Worm (Caenorhabditis elegans): Measurements from ENCODE around the gene B0303.11.
A peak's percentile ranks its signal among the peaks of the same experiment; 100 is the strongest.

The B0303.11 gene

DNA sequence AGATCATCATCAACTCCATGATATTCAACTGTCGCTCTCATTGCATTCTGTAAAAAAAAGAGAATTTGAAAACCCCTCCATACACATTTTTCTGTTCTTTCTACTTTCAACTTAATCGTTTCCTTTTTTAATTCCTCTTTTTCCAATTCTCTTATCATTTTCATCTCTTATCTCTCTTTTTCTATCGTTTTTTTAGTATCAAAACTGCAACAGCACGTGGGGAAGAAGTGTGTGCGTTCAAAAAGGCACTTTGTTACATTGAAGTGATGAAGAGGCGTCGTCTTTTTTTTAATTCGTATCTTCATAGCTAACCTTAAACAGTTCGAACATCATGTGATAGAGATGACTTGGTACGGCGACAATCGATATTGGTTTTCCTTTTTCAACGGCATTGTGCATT, 28.9 kb upstream of the B0303.11 start:
- TF ChIP-seq R02D3.7 (tag; optimal IDR thresholded peaks at IDR 0.05) = no peak
- no peak for TF ChIP-seq ceh-44 (GFP tag; IDR thresholded peaks at IDR 0.05)
- TF ChIP-seq set-16 (GFP tag; IDR thresholded peaks at IDR 0.05) = no peak
- peak; percentile 75 for TF ChIP-seq gei-8 (GFP tag; optimal IDR thresholded peaks at IDR 0.05)
- TF ChIP-seq dpl-1 (GFP tag; optimal IDR thresholded peaks at IDR 0.05) = peak; percentile 50
- peak; percentile 43 for TF ChIP-seq nhr-10 (tag; optimal IDR thresholded peaks at IDR 0.05)
- peak; percentile 90 for TF ChIP-seq hlh-30 (tag; optimal IDR thresholded peaks at IDR 0.05; ENCODE audit: insufficient read depth)
- TF ChIP-seq Y105C5A.15 (GFP tag; IDR thresholded peaks at IDR 0.05) = no peak
- TF ChIP-seq ctbp-1 (GFP tag; IDR thresholded peaks at IDR 0.05) = no peak
- TF ChIP-seq nhr-77 (tag; optimal IDR thresholded peaks at IDR 0.05) = peak; percentile 93
- no peak for TF ChIP-seq skn-1 (tag; optimal IDR thresholded peaks at IDR 0.05)
- TF ChIP-seq nhr-102 (tag; optimal IDR thresholded peaks at IDR 0.05) = peak; percentile 35
- no peak for TF ChIP-seq zag-1 (tag; optimal IDR thresholded peaks at IDR 0.05)
- TF ChIP-seq mxl-3 (GFP tag; optimal IDR thresholded peaks at IDR 0.05) = peak; percentile 97
- TF ChIP-seq tra-1 (GFP tag; IDR thresholded peaks at IDR 0.05) = peak; percentile 82
- TF ChIP-seq D1046.2 (GFP tag; IDR thresholded peaks at IDR 0.05) = no peak
- no peak for TF ChIP-seq rbr-2 (tag; optimal IDR thresholded peaks at IDR 0.05)
- peak; percentile 29; the same call in 1 of the 2 replicates for TF ChIP-seq ceh-20 (GFP tag; IDR thresholded peaks at IDR 0.05)
- peak; percentile 90 for TF ChIP-seq cey-2 (tag; optimal IDR thresholded peaks at IDR 0.05; ENCODE audit: borderline replicate concordance, insufficient read depth)
- no peak for TF ChIP-seq madf-5 (GFP tag; IDR thresholded peaks at IDR 0.05)
- TF ChIP-seq nhr-237 (tag; optimal IDR thresholded peaks at IDR 0.05) = no peak
- no peak for TF ChIP-seq F44E2.7 (GFP tag; IDR thresholded peaks at IDR 0.05)
- TF ChIP-seq mdt-29 (GFP tag; IDR thresholded peaks at IDR 0.05) = no peak
- TF ChIP-seq F49E8.2 (tag; optimal IDR thresholded peaks at IDR 0.05; ENCODE audit: borderline replicate concordance) = no peak
- peak; percentile 77 for TF ChIP-seq lin-1 (GFP tag; IDR thresholded peaks at IDR 0.05)
- peak; percentile 93 for TF ChIP-seq pqm-1 (tag; optimal IDR thresholded peaks at IDR 0.05)
- TF ChIP-seq nhr-48 (tag; optimal IDR thresholded peaks at IDR 0.05) = peak; percentile 94
- TF ChIP-seq php-3 (GFP tag; IDR thresholded peaks at IDR 0.05) = peak; percentile 83
- peak; percentile 31 for TF ChIP-seq nhr-6 (tag; optimal IDR thresholded peaks at IDR 0.05)
- peak; percentile 62 for TF ChIP-seq T20F7.1 (GFP tag; optimal IDR thresholded peaks at IDR 0.05)
- peak; percentile 32 for TF ChIP-seq ama-1 (optimal IDR thresholded peaks at IDR 0.05)
- no peak for TF ChIP-seq lin-29 (GFP tag; IDR thresholded peaks at IDR 0.05)
- no peak for TF ChIP-seq snpc-1.2 (GFP tag; IDR thresholded peaks at IDR 0.05)
- no peak for TF ChIP-seq ztf-11 (tag; optimal IDR thresholded peaks at IDR 0.05)
- no peak for TF ChIP-seq daf-16 (GFP tag; optimal IDR thresholded peaks at IDR 0.05)
- peak; percentile 31 for TF ChIP-seq daf-16 (tag; optimal IDR thresholded peaks at IDR 0.05)
- TF ChIP-seq mes-2 (tag; optimal IDR thresholded peaks at IDR 0.05; ENCODE audit: poor library complexity, severe bottlenecking) = peak; percentile 44
- peak; percentile 72 for TF ChIP-seq mep-1 (tag; optimal IDR thresholded peaks at IDR 0.05)
- TF ChIP-seq lin-13 (GFP tag; optimal IDR thresholded peaks at IDR 0.05) = peak; percentile 20
- no peak for TF ChIP-seq zip-11 (GFP tag; IDR thresholded peaks at IDR 0.05)
- peak; percentile 96 for TF ChIP-seq dmd-6 (GFP tag; IDR thresholded peaks at IDR 0.05)
- peak in 1 of 2 experiments; percentile 72 for TF ChIP-seq lsy-2 (tag; optimal IDR thresholded peaks at IDR 0.05)
- no peak for TF ChIP-seq hif-1 (tag; optimal IDR thresholded peaks at IDR 0.05)
- TF ChIP-seq hlh-11 (tag; optimal IDR thresholded peaks at IDR 0.05) = peak; percentile 91
- peak; percentile 95 for TF ChIP-seq nhr-28 (tag; optimal IDR thresholded peaks at IDR 0.05)
- TF ChIP-seq mdl-1 (tag; optimal IDR thresholded peaks at IDR 0.05) = peak; percentile 69 to 97
- TF ChIP-seq aha-1 (tag) = peak; percentile 84
- no peak for TF ChIP-seq ZK546.5 (tag; optimal IDR thresholded peaks at IDR 0.05)
- peak; percentile 95 for TF ChIP-seq dve-1 (tag; optimal IDR thresholded peaks at IDR 0.05; ENCODE audit: insufficient read depth)
- no peak for TF ChIP-seq sdz-12 (GFP tag; optimal IDR thresholded peaks at IDR 0.05)
- TF ChIP-seq nhr-41 (GFP tag; IDR thresholded peaks at IDR 0.05) = no peak
- TF ChIP-seq ceh-28 (tag; optimal IDR thresholded peaks at IDR 0.05) = no peak

Data from whole organism, L4 larva.